Worm (Caenorhabditis elegans): ENCODE results near the gene dach-1.

DNA sequence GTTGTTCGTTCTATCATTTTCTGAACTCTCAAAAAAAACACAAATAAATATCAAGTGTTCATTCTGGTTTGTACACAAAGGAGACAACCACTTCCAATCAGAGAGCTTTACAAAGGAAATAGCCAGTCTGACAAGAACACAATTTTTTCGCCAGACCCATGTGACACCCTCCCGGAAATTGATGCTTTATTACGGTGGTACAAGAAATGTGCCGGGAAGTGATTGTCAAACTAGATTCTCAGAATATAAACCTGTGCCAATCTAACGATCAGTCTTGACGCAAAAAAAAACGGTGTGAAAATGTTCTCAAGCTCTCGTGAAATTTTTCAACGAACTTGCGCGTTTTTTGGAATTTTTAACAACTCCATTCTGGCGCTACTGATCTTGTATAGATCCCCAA, 3.9 kb downstream of the dach-1 start, which contains the start of gene str-247:
- TF ChIP-seq efl-3 (GFP tag; optimal IDR thresholded peaks at IDR 0.05) (no peak), mep-1 (tag; optimal IDR thresholded peaks at IDR 0.05) (no peak), nhr-84 (tag; optimal IDR thresholded peaks at IDR 0.05) (no peak), ceh-88 (GFP tag; IDR thresholded peaks at IDR 0.05) (no peak)
